Worm (Caenorhabditis elegans): ENCODE results near the gene R11D1.10.

DNA sequence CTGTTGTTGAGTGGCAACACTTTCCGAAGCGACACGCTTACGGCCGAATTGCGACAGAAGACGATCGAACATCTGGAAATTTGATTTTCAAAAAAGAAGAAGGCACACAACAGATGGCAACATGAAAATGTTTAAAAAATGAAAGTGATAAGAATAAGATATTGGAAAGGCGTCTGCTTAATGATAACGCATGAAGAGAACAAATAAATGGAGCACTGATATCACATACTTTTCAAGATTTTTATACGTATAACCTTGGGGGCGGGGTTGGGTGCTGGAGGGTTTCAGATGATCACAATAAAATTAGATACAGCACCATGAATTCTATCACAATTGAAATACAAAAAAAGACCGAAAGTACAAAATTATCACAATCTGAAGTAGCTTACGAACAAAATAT is 15.7 kb downstream of the R11D1.10 start, which contains the start of gene C15C8.7:
- TF ChIP-seq ref-1 (GFP tag; conservative IDR thresholded peaks at IDR 0.05) (no peak), flt-1 (GFP tag; IDR thresholded peaks at IDR 0.05) (no peak), cog-1 (tag; optimal IDR thresholded peaks at IDR 0.05) (no peak), med-1 (GFP tag; optimal IDR thresholded peaks at IDR 0.05; ENCODE audit: insufficient read depth) (no peak), klf-2 (GFP tag; conservative IDR thresholded peaks at IDR 0.05) (no peak), ztf-29 (GFP tag; IDR thresholded peaks at IDR 0.05) (no peak), T22C8.4 (GFP tag; IDR thresholded peaks at IDR 0.05) (no peak), ztf-23 (GFP tag; IDR thresholded peaks at IDR 0.05) (no peak)

All from whole organism, midembryonic.